Fruit fly (Drosophila melanogaster) whole organism, embryonic: Measurements from ENCODE around the gene CG17036.

Experiments used
- Bgb ChIP-seq: fragments of 200-800 bp; sonication (Bioruptor generic); IDR thresholded peaks from 2 replicates; pipeline ENCODE4 v1.3.6; 2022; ENCODE audit warnings: missing biosample characterization, missing genetic modification characterization; ENCODE audit not compliant: partially characterized antibody
- CG13624 ChIP-seq: fragments of 200-800 bp; sonication (Bioruptor generic); optimal IDR thresholded peaks from 2 replicates; lab custom pipeline; 2016; ENCODE audit warnings: missing biosample characterization, missing genetic modification characterization
- CG14710 ChIP-seq: fragments of 200-800 bp; sonication (Bioruptor generic); optimal IDR thresholded peaks from 3 replicates; lab custom pipeline; 2019; ENCODE audit warnings: missing biosample characterization, mild to moderate bottlenecking, missing genetic modification characterization, moderate library complexity
- CG14860 ChIP-seq: fragments of 200-800 bp; sonication (Bioruptor generic); IDR thresholded peaks from 3 replicates; pipeline ENCODE4 v1.3.6; 2022; ENCODE audit warnings: missing biosample characterization, missing genetic modification characterization; ENCODE audit not compliant: partially characterized antibody
- CG1603 ChIP-seq: fragments of 200-800 bp; sonication (Bioruptor generic); optimal IDR thresholded peaks from 2 replicates; lab custom pipeline; 2019; ENCODE audit warnings: missing biosample characterization, mild to moderate bottlenecking, missing genetic modification characterization, moderate library complexity
- CG17186 ChIP-seq: fragments of 200-800 bp; sonication (Bioruptor generic); optimal IDR thresholded peaks from 3 replicates; lab custom pipeline; 2017; ENCODE audit warnings: missing biosample characterization, missing genetic modification reagents, missing genetic modification characterization
- CG1792 ChIP-seq: fragments of 200-800 bp; sonication (Bioruptor generic); optimal IDR thresholded peaks from 2 replicates; lab custom pipeline; 2016; ENCODE audit warnings: missing biosample characterization, missing genetic modification characterization
- CG2116 ChIP-seq: fragments of 200-800 bp; sonication (Bioruptor generic); optimal IDR thresholded peaks from 3 replicates; lab custom pipeline; 2018; ENCODE audit warnings: missing biosample characterization, mild to moderate bottlenecking, missing genetic modification characterization
- CG33557 ChIP-seq: fragments of 200-800 bp; sonication (Bioruptor generic); optimal IDR thresholded peaks from 2 replicates; lab custom pipeline; 2019; ENCODE audit warnings: missing biosample characterization, mild to moderate bottlenecking, missing genetic modification characterization, moderate library complexity
- CG34422 ChIP-seq: fragments of 200-800 bp; sonication (Bioruptor generic); IDR thresholded peaks from 3 replicates; pipeline ENCODE4 v1.3.6; 2022; ENCODE audit warnings: missing biosample characterization, missing genetic modification characterization
- CG4730 ChIP-seq: fragments of 200-800 bp; sonication (Bioruptor generic); IDR thresholded peaks from 2 replicates; pipeline ENCODE4 v1.3.6; 2022; ENCODE audit warnings: missing biosample characterization, missing genetic modification characterization
- CG9817 ChIP-seq: fragments of 200-800 bp; sonication (Bioruptor generic); optimal IDR thresholded peaks from 2 replicates; lab custom pipeline; 2018; ENCODE audit warnings: missing biosample characterization, mild to moderate bottlenecking, missing genetic modification characterization, moderate library complexity
- CG9932 ChIP-seq: fragments of 200-800 bp; sonication (Bioruptor generic); IDR thresholded peaks from 2 replicates; pipeline ENCODE4 v1.3.6; 2022; ENCODE audit warnings: missing biosample characterization, missing genetic modification characterization
- CHES-1-like ChIP-seq: fragments of 200-800 bp; sonication (Bioruptor generic); optimal IDR thresholded peaks from 2 replicates; lab custom pipeline; 2016; ENCODE audit warnings: missing biosample characterization, missing genetic modification characterization
- D19A ChIP-seq: fragments of 200-800 bp; optimal IDR thresholded peaks from 3 replicates; lab custom pipeline; 2019; ENCODE audit warnings: missing biosample characterization, mild to moderate bottlenecking, missing genetic modification characterization, moderate library complexity
- Dip3 ChIP-seq: fragments of 200-800 bp; sonication (Bioruptor generic); optimal IDR thresholded peaks from 3 replicates; lab custom pipeline; 2016; ENCODE audit warnings: missing biosample characterization, missing genetic modification characterization
- Doc3 ChIP-seq: fragments of 200-800 bp; sonication (Bioruptor generic); IDR thresholded peaks from 3 replicates; pipeline ENCODE4 v1.3.6; 2022; ENCODE audit warnings: missing biosample characterization, missing genetic modification characterization; ENCODE audit not compliant: partially characterized antibody
- Dp ChIP-seq: fragments of 200-800 bp; sonication (Bioruptor generic); optimal IDR thresholded peaks from 2 replicates; lab custom pipeline; 2018; ENCODE audit warnings: missing biosample characterization, mild to moderate bottlenecking, missing genetic modification characterization, moderate library complexity
- Ets97D ChIP-seq: fragments of 200-800 bp; sonication (Bioruptor generic); optimal IDR thresholded peaks from 3 replicates; lab custom pipeline; 2016; ENCODE audit warnings: missing biosample characterization, missing genetic modification characterization
- HLHmδ ChIP-seq: fragments of 200-800 bp; sonication (Bioruptor generic); optimal IDR thresholded peaks from 2 replicates; lab custom pipeline; 2018; ENCODE audit warnings: missing biosample characterization, mild to moderate bottlenecking, missing genetic modification characterization, moderate library complexity
- HmgD ChIP-seq: fragments of 200-800 bp; sonication (Bioruptor generic); optimal IDR thresholded peaks from 3 replicates; lab custom pipeline; 2016; ENCODE audit warnings: missing biosample characterization, missing genetic modification characterization
- Lhr ChIP-seq: fragments of 200-800 bp; sonication (Bioruptor generic); optimal IDR thresholded peaks from 3 replicates; lab custom pipeline; 2017; ENCODE audit warnings: mild to moderate bottlenecking, missing biosample characterization, missing genetic modification reagents, missing genetic modification characterization
- MBD-R2 ChIP-seq: fragments of 200-800 bp; sonication (Bioruptor generic); IDR thresholded peaks from 2 replicates; pipeline ENCODE4 v1.3.6; 2022; ENCODE audit warnings: missing biosample characterization, missing genetic modification characterization
- Mad ChIP-seq: fragments of 200-800 bp; sonication (Bioruptor generic); optimal IDR thresholded peaks from 2 replicates; lab custom pipeline; 2016; ENCODE audit warnings: missing biosample characterization, missing genetic modification characterization
- Myb ChIP-seq: fragments of 200-800 bp; sonication (Bioruptor generic); optimal IDR thresholded peaks from 2 replicates; lab custom pipeline; 2016; ENCODE audit warnings: missing biosample characterization, missing genetic modification characterization
- Scr ChIP-seq: fragments of 200-800 bp; sonication (Bioruptor generic); IDR thresholded peaks from 2 replicates; pipeline ENCODE4 v1.3.6; 2022; ENCODE audit warnings: missing biosample characterization, missing genetic modification characterization; ENCODE audit not compliant: partially characterized antibody
- Sox102F ChIP-seq: fragments of 200-800 bp; sonication (Bioruptor generic); optimal IDR thresholded peaks from 2 replicates; lab custom pipeline; 2018; ENCODE audit warnings: missing biosample characterization, mild to moderate bottlenecking, missing genetic modification characterization, moderate library complexity
- Sry-β ChIP-seq: fragments of 200-800 bp; sonication (Bioruptor generic); optimal IDR thresholded peaks from 2 replicates; lab custom pipeline; 2018; ENCODE audit warnings: missing biosample characterization, mild to moderate bottlenecking, missing genetic modification characterization, moderate library complexity
- Sry-δ ChIP-seq: fragments of 200-800 bp; sonication (Bioruptor generic); optimal IDR thresholded peaks from 2 replicates; lab custom pipeline; 2016; ENCODE audit warnings: missing biosample characterization, missing genetic modification characterization
- YL-1 ChIP-seq: fragments of 200-800 bp; sonication (Bioruptor generic); optimal IDR thresholded peaks from 3 replicates; lab custom pipeline; 2017; ENCODE audit warnings: missing biosample characterization, mild to moderate bottlenecking, missing genetic modification characterization
- chif ChIP-seq, 2 experiments: fragments of 200-800 bp; sonication (Bioruptor generic); optimal IDR thresholded peaks; 3 replicates each; lab custom pipeline; 2016; ENCODE audit warnings: missing biosample characterization in 2 of 2, missing genetic modification characterization in 2 of 2
- ci ChIP-seq: fragments of 200-800 bp; sonication (Bioruptor generic); IDR thresholded peaks from 3 replicates; pipeline ENCODE4 v1.3.6; 2022; ENCODE audit warnings: missing biosample characterization, missing genetic modification characterization
- crc ChIP-seq: fragments of 200-800 bp; sonication (Bioruptor generic); optimal IDR thresholded peaks from 2 replicates; lab custom pipeline; 2016; ENCODE audit warnings: missing biosample characterization, missing genetic modification characterization
- esg ChIP-seq: fragments of 200-800 bp; sonication (Bioruptor generic); conservative IDR thresholded peaks from 2 replicates; pipeline ENCODE4 v1.3.6; 2022; ENCODE audit warnings: missing biosample characterization, missing genetic modification characterization
- fd102C ChIP-seq: fragments of 200-800 bp; sonication (Bioruptor generic); optimal IDR thresholded peaks from 2 replicates; lab custom pipeline; 2018; ENCODE audit warnings: missing biosample characterization, mild to moderate bottlenecking, missing genetic modification characterization, moderate library complexity
- gfzf ChIP-seq: fragments of 200-800 bp; sonication (Bioruptor generic); optimal IDR thresholded peaks from 2 replicates; lab custom pipeline; 2016; ENCODE audit warnings: missing biosample characterization, mild to moderate bottlenecking, missing genetic modification characterization, moderate library complexity
- gsb-n ChIP-seq: fragments of 200-800 bp; sonication (Bioruptor generic); optimal IDR thresholded peaks from 3 replicates; lab custom pipeline; 2018; ENCODE audit warnings: missing biosample characterization, mild to moderate bottlenecking, missing genetic modification characterization
- insv ChIP-seq, 2 experiments: fragments of 200-800 bp; sonication (Bioruptor generic); optimal IDR thresholded peaks; 3 replicates each; lab custom pipeline; 2016 to 2018; ENCODE audit warnings: missing biosample characterization in 2 of 2, missing genetic modification characterization in 2 of 2
- kah ChIP-seq: fragments of 200-800 bp; sonication (Bioruptor generic); optimal IDR thresholded peaks from 2 replicates; lab custom pipeline; 2018; ENCODE audit warnings: missing biosample characterization, mild to moderate bottlenecking, missing genetic modification characterization
- kay ChIP-seq: fragments of 200-800 bp; sonication (Bioruptor generic); optimal IDR thresholded peaks from 2 replicates; lab custom pipeline; 2016; ENCODE audit warnings: missing biosample characterization, missing genetic modification characterization
- pzg ChIP-seq: fragments of 200-800 bp; sonication (Bioruptor generic); optimal IDR thresholded peaks from 3 replicates; lab custom pipeline; 2018; ENCODE audit warnings: missing biosample characterization, mild to moderate bottlenecking, missing genetic modification characterization, moderate library complexity
- sr ChIP-seq: fragments of 200-800 bp; sonication (Bioruptor generic); IDR thresholded peaks from 3 replicates; pipeline ENCODE4 v1.3.6; 2022; ENCODE audit warnings: missing biosample characterization, missing genetic modification characterization
- tll ChIP-seq, 2 experiments: fragments of 200-800 bp in 1 of 2; fragments of >200 bp in 1 of 2; sonication (Bioruptor generic) in 1 of 2; optimal IDR thresholded peaks; 2 replicates each; lab custom pipeline; 2017 to 2019; ENCODE audit warnings: missing biosample characterization in 2 of 2, missing genetic modification characterization in 2 of 2, mild to moderate bottlenecking in 1 of 2, moderate library complexity in 1 of 2
- ttk ChIP-seq: fragments of 200-800 bp; sonication (Bioruptor generic); IDR thresholded peaks from 2 replicates; pipeline ENCODE4 v2.1.2; 2022; ENCODE audit warnings: missing biosample characterization, missing genetic modification characterization
- tx ChIP-seq: fragments of 200-800 bp; sonication (Bioruptor generic); optimal IDR thresholded peaks from 2 replicates; lab custom pipeline; 2016; ENCODE audit warnings: missing biosample characterization, missing genetic modification characterization
- unpg ChIP-seq: fragments of 200-800 bp; sonication (Bioruptor generic); optimal IDR thresholded peaks from 3 replicates; lab custom pipeline; 2018; ENCODE audit warnings: missing biosample characterization, mild to moderate bottlenecking, missing genetic modification characterization, moderate library complexity
- vvl ChIP-seq: fragments of 200-800 bp; sonication (Bioruptor generic); IDR thresholded peaks from 2 replicates; pipeline ENCODE4 v1.3.6; 2022; ENCODE audit warnings: missing biosample characterization, missing genetic modification characterization
- zen ChIP-seq: fragments of 200-800 bp; sonication (Bioruptor generic); optimal IDR thresholded peaks from 3 replicates; lab custom pipeline; 2018; ENCODE audit warnings: missing biosample characterization, mild to moderate bottlenecking, missing genetic modification characterization, moderate library complexity

CG17036 gene

DNA sequence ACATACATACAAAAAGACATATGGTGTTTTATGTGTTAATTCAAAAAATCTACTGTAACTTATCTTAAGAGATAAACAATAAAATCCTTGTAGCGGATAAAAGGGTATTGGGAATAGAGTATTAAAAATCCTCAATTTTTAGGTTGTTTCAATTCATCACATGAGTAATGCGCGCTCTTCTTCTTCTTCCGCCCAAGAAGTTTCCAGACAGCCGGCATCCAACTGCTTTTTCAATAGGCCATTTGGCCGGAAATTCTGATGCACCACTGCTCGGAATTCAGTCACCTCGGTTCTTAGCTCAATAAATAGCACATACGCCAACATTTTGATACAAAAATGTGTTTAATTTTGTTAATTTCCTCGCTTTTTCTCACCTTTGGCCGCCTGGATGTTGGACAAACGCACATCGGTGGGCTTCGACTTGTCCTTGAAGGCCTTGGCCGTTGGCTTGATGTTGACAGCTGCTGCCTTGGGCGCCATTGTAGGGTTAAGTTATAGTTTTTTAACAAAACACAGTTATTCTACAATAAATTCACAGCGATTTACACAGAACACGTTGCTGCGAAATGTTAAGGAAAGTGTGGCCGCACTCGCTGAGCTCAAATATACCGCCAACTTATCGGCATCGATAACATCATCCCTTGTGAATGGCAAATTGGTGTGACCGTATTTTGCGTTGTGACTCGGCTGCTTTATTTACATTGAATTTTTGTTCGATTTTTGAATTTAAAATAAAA is 8.0 kb downstream of the CG17036 start, which contains the start of the genes CCT4 and CG6153 (continued):
- TF ChIP-seq CG9817 (no peak), Dp (GFP tag; lab: Kevin White, UChicago) (peak; percentile 58), gfzf (peak; percentile 88), Sox102F (GFP tag; lab: Kevin White, UChicago) (no peak), pzg (GFP tag; lab: Kevin White, UChicago) (peak; percentile 85), Lhr (GFP tag; lab: Kevin White, UChicago) (peak; percentile 21), CG13624 (GFP tag; lab: Kevin White, UChicago) (no peak), Bgb (GFP tag; lab: Robert Waterston, UW) (peak; percentile 37), CG1792 (no peak), vvl (peak; percentile 22; the same call in 1 of the 2 replicates), MBD-R2 (GFP tag; lab: Robert Waterston, UW) (peak; percentile 92), Dip3 (GFP tag; lab: Kevin White, UChicago) (no peak), kay (GFP tag; lab: Kevin White, UChicago) (peak; percentile 46), CG9932 (no peak), tll (GFP tag; optimal IDR thresholded peaks at IDR 0.05; lab: Kevin White, UChicago) (peak in 1 of 2 experiments; percentile 50), Sry-β (GFP tag; lab: Kevin White, UChicago) (peak; percentile 6), chif (GFP tag; optimal IDR thresholded peaks at IDR 0.05; lab: Kevin White, UChicago) (no peak), kah (GFP tag; lab: Kevin White, UChicago) (peak; percentile 58), fd102C (GFP tag; lab: Kevin White, UChicago) (no peak), Mad (GFP tag; lab: Kevin White, UChicago) (no peak), Myb (GFP tag; lab: Kevin White, UChicago) (peak; percentile 43), ci (GFP tag; lab: Robert Waterston, UW) (no peak), sr (GFP tag; lab: Robert Waterston, UW) (no peak), CG17186 (GFP tag; lab: Kevin White, UChicago) (peak; percentile 7), CG14860 (GFP tag; lab: Robert Waterston, UW) (no peak), HLHmδ (GFP tag; lab: Kevin White, UChicago) (no peak), Sry-δ (GFP tag; lab: Kevin White, UChicago) (peak; percentile 44), CHES-1-like (GFP tag; lab: Kevin White, UChicago) (peak; percentile 4), CG33557 (GFP tag; lab: Kevin White, UChicago) (no peak), zen (tag; lab: Kevin White, UChicago) (peak; percentile 35), Scr (GFP tag; lab: Robert Waterston, UW) (peak; percentile 38; the same call in 1 of the 2 replicates), CG2116 (GFP tag; lab: Kevin White, UChicago) (peak; percentile 57), unpg (GFP tag; lab: Kevin White, UChicago) (no peak), YL-1 (GFP tag; lab: Kevin White, UChicago) (peak; percentile 87), esg (no peak), D19A (tag; lab: Kevin White, UChicago) (peak; percentile 57), Ets97D (GFP tag; lab: Kevin White, UChicago) (peak; percentile 71), CG4730 (no peak), CG14710 (tag; lab: Kevin White, UChicago) (peak; percentile 38), insv (GFP tag; optimal IDR thresholded peaks at IDR 0.05; lab: Kevin White, UChicago) (no peak), HmgD (GFP tag; lab: Kevin White, UChicago) (no peak), CG34422 (GFP tag; lab: Robert Waterston, UW) (peak; percentile 33; the same call in 1 of the 3 replicates), Doc3 (GFP tag; lab: Robert Waterston, UW) (0 out of 3 replicates have a peak, but pooled peaks have one; percentile 12), crc (GFP tag; lab: Kevin White, UChicago) (no peak), CG1603 (peak; percentile 68), ttk (GFP tag; lab: Robert Waterston, UW) (no peak), tx (no peak), gsb-n (tag; lab: Kevin White, UChicago) (no peak)
